Worm (Caenorhabditis elegans) whole organism, early embryonic: ENCODE data around the gene Y73B6A.1.

Experiments
- ama-1 ChIP-seq: fragments of 150-350 bp; optimal IDR thresholded peaks from 2 replicates; lab custom pipeline; 2014
- tra-4 ChIP-seq: sonication (generic microtip); optimal IDR thresholded peaks from 2 replicates; lab custom pipeline; 2017; ENCODE audit warnings: missing genetic modification characterization, missing compliant biosample characterization

DNA sequence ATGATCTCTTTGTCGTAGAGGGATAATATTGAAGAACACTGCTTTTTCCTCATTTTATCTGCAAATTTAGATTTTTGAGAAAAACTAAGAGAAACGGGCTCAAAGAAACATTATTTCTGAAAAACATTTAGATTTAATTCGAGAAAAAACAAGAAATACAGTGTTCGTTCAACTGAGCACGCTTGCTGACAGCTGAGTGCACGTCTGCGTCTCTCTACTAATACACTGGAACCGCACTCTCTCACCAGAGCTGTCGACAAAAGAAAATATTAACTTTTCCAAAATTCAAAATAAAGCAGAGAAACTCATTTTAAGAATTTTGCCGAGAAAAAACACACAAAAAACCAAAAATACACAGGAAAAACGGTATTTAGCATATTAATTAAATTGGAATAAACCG is 54.5 kb downstream of the Y73B6A.1 start, which contains the start of gene drh-1:
- no peak for TF ChIP-seq tra-4 (tag; lab: Kevin White, UChicago)
- no peak for TF ChIP-seq ama-1 (lab: Kevin White, UChicago)
